Worm (Caenorhabditis elegans): ENCODE data around the gene spe-51.

DNA sequence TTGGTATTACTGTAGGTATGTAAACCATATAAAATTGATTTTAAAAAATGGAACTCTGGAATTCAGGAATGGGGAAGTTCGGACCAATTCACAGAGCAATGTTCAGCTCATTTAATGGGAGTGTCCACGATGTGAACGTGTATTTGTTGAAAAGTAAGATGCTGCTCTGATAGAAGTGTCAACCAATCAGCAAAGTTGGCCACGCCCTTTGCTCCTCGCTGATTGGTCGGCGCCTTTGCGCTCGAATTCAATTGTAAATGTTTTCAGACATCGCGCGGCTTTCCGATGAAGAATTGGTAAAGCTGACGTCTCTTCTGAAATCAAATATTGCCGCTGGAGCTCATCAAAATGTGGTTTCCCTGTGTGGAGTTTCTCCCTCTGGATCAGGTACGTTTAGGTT is 9.4 kb upstream of the spe-51 start:
- TF ChIP-seq Y105C5A.15 (GFP tag; IDR thresholded peaks at IDR 0.05) (no peak), F49E8.2 (tag; optimal IDR thresholded peaks at IDR 0.05; ENCODE audit: borderline replicate concordance) (no peak), ztf-11 (tag; optimal IDR thresholded peaks at IDR 0.05) (no peak), egl-27 (tag; optimal IDR thresholded peaks at IDR 0.05) (no peak), lin-13 (GFP tag; optimal IDR thresholded peaks at IDR 0.05) (no peak), daf-12 (tag; optimal IDR thresholded peaks at IDR 0.05) (no peak), ama-1 (optimal IDR thresholded peaks at IDR 0.05) (no peak)
